Worm (Caenorhabditis elegans) whole organism, mixed stage, embryonic: Measurements from ENCODE around the gene col-178.

Source experiments
- blmp-1 ChIP-seq: fragments of 150-350 bp; optimal IDR thresholded peaks from 2 replicates; lab custom pipeline; 2014; ENCODE audit warnings: missing biosample characterization, missing genetic modification characterization
- elt-1 ChIP-seq: sonication (generic microtip); optimal IDR thresholded peaks from 2 replicates; lab custom pipeline; 2017; ENCODE audit warnings: missing genetic modification characterization, mild to moderate bottlenecking, missing compliant biosample characterization, antibody characterized with exemption, moderate library complexity, borderline replicate concordance; ENCODE audit not compliant: insufficient read depth
- lin-13 ChIP-seq: fragments of 150-350 bp; optimal IDR thresholded peaks from 2 replicates; lab custom pipeline; 2014; ENCODE audit warnings: missing biosample characterization, missing genetic modification characterization
- lsy-2 ChIP-seq: fragments of 150-350 bp; optimal IDR thresholded peaks from 2 replicates; lab custom pipeline; 2014; ENCODE audit warnings: missing biosample characterization, missing genetic modification characterization
- mab-5 ChIP-seq: fragments of 150-350 bp; optimal IDR thresholded peaks from 2 replicates; lab custom pipeline; 2014; ENCODE audit warnings: missing biosample characterization, missing genetic modification characterization
- mep-1 ChIP-seq: fragments of 150-350 bp; optimal IDR thresholded peaks from 2 replicates; lab custom pipeline; 2017; ENCODE audit warnings: missing biosample characterization, missing genetic modification reagents, missing genetic modification characterization, inconsistent platforms
- nhr-12 ChIP-seq: fragments of 150-350 bp; optimal IDR thresholded peaks from 2 replicates; lab custom pipeline; 2014; ENCODE audit warnings: missing biosample characterization, missing genetic modification characterization
- sem-2 ChIP-seq: fragments of 200-800 bp; sonication (Bioruptor generic); optimal IDR thresholded peaks from 2 replicates; lab custom pipeline; 2018; ENCODE audit warnings: mild to moderate bottlenecking, missing genetic modification characterization, missing compliant biosample characterization
- tbx-8 ChIP-seq: fragments of 200-800 bp; sonication (Bioruptor generic); optimal IDR thresholded peaks from 2 replicates; lab custom pipeline; 2018; ENCODE audit warnings: mild to moderate bottlenecking, missing genetic modification characterization, moderate library complexity, missing compliant biosample characterization
- unc-62 ChIP-seq: fragments of 150-350 bp; optimal IDR thresholded peaks from 2 replicates; lab custom pipeline; 2014; ENCODE audit warnings: missing biosample characterization, missing genetic modification reagents, missing genetic modification characterization
- ztf-11 ChIP-seq: fragments of 150-350 bp; optimal IDR thresholded peaks from 2 replicates; lab custom pipeline; 2014; ENCODE audit warnings: missing biosample characterization, missing genetic modification characterization

- TF ChIP-seq mep-1 (no peak), nhr-12 (no peak), sem-2 (GFP tag; lab: Kevin White, UChicago) (no peak), mab-5 (tag; lab: Kevin White, UChicago) (no peak), blmp-1 (tag; lab: Kevin White, UChicago) (no peak), lsy-2 (tag; lab: Kevin White, UChicago) (no peak), unc-62 (GFP tag; lab: Kevin White, UChicago) (no peak), elt-1 (tag; lab: Kevin White, UChicago) (no peak), ztf-11 (tag; lab: Kevin White, UChicago) (no peak), lin-13 (no peak), tbx-8 (GFP tag; lab: Kevin White, UChicago) (no peak)
These were observed 41.4 kb downstream of the col-178 start, which contains the start of gene C34F6.10 for ce11 chrX:11240585-11241115.
